Worm (Caenorhabditis elegans) whole organism, L4 larva: ENCODE results near the gene srsx-5.

Experiments
- Y5F2A.4 ChIP-seq: fragments of 200-800 bp; sonication (Bioruptor generic); optimal IDR thresholded peaks from 2 replicates; lab custom pipeline; 2018; ENCODE audit warnings: mild to moderate bottlenecking, missing genetic modification characterization, missing compliant biosample characterization
- ama-1 ChIP-seq: fragments of 150-350 bp; optimal IDR thresholded peaks from 2 replicates; lab custom pipeline; 2014; ENCODE audit warnings: inconsistent platforms, mixed read lengths
- ctbp-1 ChIP-seq: fragments of 200-800 bp; sonication (Bioruptor generic); IDR thresholded peaks from 2 replicates; pipeline ENCODE4 v1.3.6; 2022; ENCODE audit warnings: missing genetic modification reagents, missing genetic modification characterization, missing compliant biosample characterization
- lin-39 ChIP-seq: fragments of 150-350 bp; optimal IDR thresholded peaks from 2 replicates; lab custom pipeline; 2014; ENCODE audit warnings: missing biosample characterization, missing genetic modification reagents, missing genetic modification characterization
- nhr-77 ChIP-seq: fragments of 150-350 bp; optimal IDR thresholded peaks from 2 replicates; lab custom pipeline; 2014; ENCODE audit warnings: missing biosample characterization, missing genetic modification characterization

ce11 chrV:7940299-7940698, 11.5 kb downstream of the srsx-5 start, which contains the start of gene srt-53:
- TF ChIP-seq lin-39 (tag; lab: Kevin White, UChicago) (no peak), ama-1 (lab: Kevin White, UChicago) (no peak), nhr-77 (tag; lab: Kevin White, UChicago) (no peak), Y5F2A.4 (GFP tag; lab: Kevin White, UChicago) (no peak), ctbp-1 (GFP tag; lab: Robert Waterston, UW) (no peak)
